Fruit fly (Drosophila melanogaster) whole organism, embryonic: Measurements from ENCODE around the gene mus302.

Experiments used
- Abd-B ChIP-seq: fragments of 200-800 bp; sonication (Bioruptor generic); optimal IDR thresholded peaks from 2 replicates; lab custom pipeline; 2018; ENCODE audit warnings: missing biosample characterization, mild to moderate bottlenecking, missing genetic modification characterization, moderate library complexity
- Adf1 ChIP-seq: fragments of 200-800 bp; sonication (Bioruptor generic); IDR thresholded peaks from 2 replicates; pipeline ENCODE4 v1.3.6; 2022; ENCODE audit warnings: missing biosample characterization, missing genetic modification characterization
- Aef1 ChIP-seq: fragments of 200-800 bp; sonication (Bioruptor generic); IDR thresholded peaks from 3 replicates; pipeline ENCODE4 v1.3.6; 2022; ENCODE audit warnings: missing biosample characterization, missing genetic modification characterization
- B-H1 ChIP-seq: fragments of 200-800 bp; sonication (Bioruptor generic); IDR thresholded peaks from 3 replicates; pipeline ENCODE4 v1.3.6; 2022; ENCODE audit warnings: missing biosample characterization, missing genetic modification characterization
- BtbVII ChIP-seq: fragments of 200-800 bp; sonication (Bioruptor generic); optimal IDR thresholded peaks from 3 replicates; lab custom pipeline; 2017; ENCODE audit warnings: missing biosample characterization, mild to moderate bottlenecking, missing genetic modification characterization
- CG11247 ChIP-seq: fragments of 200-800 bp; sonication (Bioruptor generic); IDR thresholded peaks from 2 replicates; pipeline ENCODE4 v1.3.6; 2022; ENCODE audit warnings: missing biosample characterization, missing genetic modification characterization
- CG11456 ChIP-seq: fragments of 200-800 bp; sonication (Bioruptor generic); IDR thresholded peaks from 3 replicates; pipeline ENCODE4 v1.3.6; 2022; ENCODE audit warnings: missing biosample characterization, missing genetic modification characterization
- CG11696 ChIP-seq: fragments of 200-800 bp; sonication (Bioruptor generic); IDR thresholded peaks from 2 replicates; pipeline ENCODE4 v1.3.6; 2022; ENCODE audit warnings: missing biosample characterization, missing genetic modification characterization
- CG12219 ChIP-seq: fragments of 200-800 bp; sonication (Bioruptor generic); optimal IDR thresholded peaks from 3 replicates; lab custom pipeline; 2018; ENCODE audit warnings: missing biosample characterization, mild to moderate bottlenecking, missing genetic modification characterization
- CG13123 ChIP-seq: fragments of 200-800 bp; sonication (Bioruptor generic); optimal IDR thresholded peaks from 2 replicates; lab custom pipeline; 2016; ENCODE audit warnings: missing biosample characterization, missing genetic modification characterization
- CG13296 ChIP-seq: fragments of 200-800 bp; sonication (Bioruptor generic); optimal IDR thresholded peaks from 3 replicates; lab custom pipeline; 2018; ENCODE audit warnings: missing biosample characterization, mild to moderate bottlenecking, missing genetic modification characterization
- CG13624 ChIP-seq: fragments of 200-800 bp; sonication (Bioruptor generic); optimal IDR thresholded peaks from 2 replicates; lab custom pipeline; 2016; ENCODE audit warnings: missing biosample characterization, missing genetic modification characterization
- CG13894 ChIP-seq: fragments of 200-800 bp; sonication (Bioruptor generic); optimal IDR thresholded peaks from 3 replicates; lab custom pipeline; 2018; ENCODE audit warnings: missing biosample characterization, mild to moderate bottlenecking, missing genetic modification characterization, moderate library complexity
- CG15601 ChIP-seq: fragments of 200-800 bp; sonication (Bioruptor generic); optimal IDR thresholded peaks from 3 replicates; lab custom pipeline; 2019; ENCODE audit warnings: missing biosample characterization, mild to moderate bottlenecking, missing genetic modification characterization, moderate library complexity
- CG16813 ChIP-seq: fragments of 200-800 bp; sonication (Bioruptor generic); IDR thresholded peaks from 3 replicates; pipeline ENCODE4 v1.3.6; 2022; ENCODE audit warnings: missing biosample characterization, missing genetic modification characterization; ENCODE audit not compliant: partially characterized antibody
- CG17912 ChIP-seq: fragments of 200-800 bp; sonication (Bioruptor generic); optimal IDR thresholded peaks from 2 replicates; lab custom pipeline; 2018; ENCODE audit warnings: missing biosample characterization, mild to moderate bottlenecking, missing genetic modification characterization
- CG1792 ChIP-seq: fragments of 200-800 bp; sonication (Bioruptor generic); optimal IDR thresholded peaks from 2 replicates; lab custom pipeline; 2016; ENCODE audit warnings: missing biosample characterization, missing genetic modification characterization
- CG3065 ChIP-seq: fragments of 200-800 bp; sonication (Bioruptor generic); optimal IDR thresholded peaks from 2 replicates; lab custom pipeline; 2016; ENCODE audit warnings: missing biosample characterization, missing genetic modification characterization
- CG42726 ChIP-seq: fragments of 200-800 bp; sonication (Bioruptor generic); IDR thresholded peaks from 2 replicates; pipeline ENCODE4 v1.3.6; 2022; ENCODE audit warnings: missing biosample characterization, missing genetic modification characterization; ENCODE audit not compliant: partially characterized antibody
- CG4730 ChIP-seq: fragments of 200-800 bp; sonication (Bioruptor generic); IDR thresholded peaks from 2 replicates; pipeline ENCODE4 v1.3.6; 2022; ENCODE audit warnings: missing biosample characterization, missing genetic modification characterization
- CG6272 ChIP-seq: fragments of 200-800 bp; sonication (Bioruptor generic); IDR thresholded peaks from 2 replicates; pipeline ENCODE4 v1.3.6; 2022; ENCODE audit warnings: missing biosample characterization, missing genetic modification characterization
- CG8089 ChIP-seq: fragments of 200-800 bp; sonication (Bioruptor generic); optimal IDR thresholded peaks from 3 replicates; lab custom pipeline; 2016; ENCODE audit warnings: missing biosample characterization, missing genetic modification characterization
- CG8388 ChIP-seq: fragments of 200-800 bp; sonication (Bioruptor generic); optimal IDR thresholded peaks from 2 replicates; lab custom pipeline; 2019; ENCODE audit warnings: missing biosample characterization, mild to moderate bottlenecking, missing genetic modification characterization, moderate library complexity
- CG8478 ChIP-seq: fragments of >200 bp; optimal IDR thresholded peaks from 2 replicates; lab custom pipeline; 2018
- CG8924 ChIP-seq: fragments of 200-800 bp; optimal IDR thresholded peaks from 3 replicates; lab custom pipeline; 2019; ENCODE audit warnings: missing biosample characterization, mild to moderate bottlenecking, missing genetic modification characterization, moderate library complexity
- CG9876 ChIP-seq: fragments of 200-800 bp; sonication (Bioruptor generic); optimal IDR thresholded peaks from 2 replicates; lab custom pipeline; 2016; ENCODE audit warnings: missing biosample characterization, missing genetic modification characterization
- Chrac-16 ChIP-seq: fragments of 200-800 bp; sonication (Bioruptor generic); optimal IDR thresholded peaks from 3 replicates; lab custom pipeline; 2016; ENCODE audit warnings: missing biosample characterization, missing genetic modification characterization
- D19B ChIP-seq: fragments of 200-800 bp; sonication (Bioruptor generic); optimal IDR thresholded peaks from 2 replicates; lab custom pipeline; 2017; ENCODE audit warnings: missing biosample characterization, mild to moderate bottlenecking, missing genetic modification characterization
- Dfd ChIP-seq, 2 experiments: fragments of >200 bp; optimal IDR thresholded peaks; 2 replicates each; lab custom pipeline; 2017; ENCODE audit warnings: missing biosample characterization in 2 of 2, missing genetic modification characterization in 2 of 2
- E2f1 ChIP-seq: fragments of 200-800 bp; sonication (Bioruptor generic); IDR thresholded peaks from 2 replicates; pipeline ENCODE4 v1.3.6; 2022; ENCODE audit warnings: missing biosample characterization, missing genetic modification characterization
- HmgZ ChIP-seq: fragments of 200-800 bp; sonication (Bioruptor generic); optimal IDR thresholded peaks from 2 replicates; lab custom pipeline; 2018; ENCODE audit warnings: missing biosample characterization, mild to moderate bottlenecking, missing genetic modification characterization
- Opbp ChIP-seq: fragments of 200-800 bp; sonication (Bioruptor generic); IDR thresholded peaks from 3 replicates; pipeline ENCODE4 v1.3.6; 2022; ENCODE audit warnings: missing biosample characterization, missing genetic modification characterization; ENCODE audit not compliant: partially characterized antibody
- Ptx1 ChIP-seq: fragments of 200-800 bp; sonication (Bioruptor generic); IDR thresholded peaks from 2 replicates; pipeline ENCODE4 v1.3.6; 2022; ENCODE audit warnings: missing biosample characterization, missing genetic modification characterization
- Side ChIP-seq: fragments of 200-800 bp; sonication (Bioruptor generic); optimal IDR thresholded peaks from 2 replicates; lab custom pipeline; 2016; ENCODE audit warnings: missing biosample characterization, missing genetic modification characterization
- ato ChIP-seq: fragments of 200-800 bp; sonication (Bioruptor generic); IDR thresholded peaks from 2 replicates; pipeline ENCODE4 v1.3.6; 2022; ENCODE audit warnings: missing biosample characterization, missing genetic modification characterization; ENCODE audit not compliant: partially characterized antibody
- bigmax ChIP-seq: fragments of 200-800 bp; sonication (Bioruptor generic); optimal IDR thresholded peaks from 2 replicates; lab custom pipeline; 2018; ENCODE audit warnings: missing biosample characterization, mild to moderate bottlenecking, missing genetic modification characterization
- br ChIP-seq: fragments of >200 bp; optimal IDR thresholded peaks from 2 replicates; lab custom pipeline; 2017
- grn ChIP-seq: fragments of 200-800 bp; sonication (Bioruptor generic); optimal IDR thresholded peaks from 3 replicates; lab custom pipeline; 2017; ENCODE audit warnings: missing biosample characterization, missing genetic modification characterization
- gsb-n ChIP-seq: fragments of 200-800 bp; sonication (Bioruptor generic); optimal IDR thresholded peaks from 3 replicates; lab custom pipeline; 2018; ENCODE audit warnings: missing biosample characterization, mild to moderate bottlenecking, missing genetic modification characterization
- insv ChIP-seq, 2 experiments: fragments of 200-800 bp; sonication (Bioruptor generic); optimal IDR thresholded peaks; 3 replicates each; lab custom pipeline; 2016 to 2018; ENCODE audit warnings: missing biosample characterization in 2 of 2, missing genetic modification characterization in 2 of 2
- inv ChIP-seq: fragments of 200-800 bp; sonication (Bioruptor generic); IDR thresholded peaks from 2 replicates; pipeline ENCODE4 v1.3.6; 2022; ENCODE audit warnings: missing biosample characterization, missing genetic modification characterization; ENCODE audit not compliant: partially characterized antibody
- jumu ChIP-seq: fragments of 200-800 bp; sonication (Bioruptor generic); optimal IDR thresholded peaks from 3 replicates; lab custom pipeline; 2016; ENCODE audit warnings: missing biosample characterization, missing genetic modification characterization
- lola ChIP-seq, 3 experiments: fragments of >200 bp in 2 of 3; fragments of 200-800 bp in 1 of 3; sonication (Bioruptor generic) in 1 of 3; optimal IDR thresholded peaks; 2 replicates each; lab custom pipeline; 2017 to 2019; ENCODE audit warnings: missing biosample characterization in 3 of 3, missing genetic modification characterization in 3 of 3, mild to moderate bottlenecking in 1 of 3, moderate library complexity in 1 of 3
- onecut ChIP-seq: fragments of 200-800 bp; sonication (Bioruptor generic); IDR thresholded peaks from 2 replicates; pipeline ENCODE4 v1.3.6; 2022; ENCODE audit warnings: missing biosample characterization, missing genetic modification characterization
- otp ChIP-seq: fragments of 200-800 bp; sonication (Bioruptor generic); IDR thresholded peaks from 3 replicates; pipeline ENCODE4, ENCODE4 v1.3.6; 2022; ENCODE audit warnings: missing biosample characterization, missing genetic modification characterization
- pzg ChIP-seq: fragments of 200-800 bp; sonication (Bioruptor generic); optimal IDR thresholded peaks from 3 replicates; lab custom pipeline; 2018; ENCODE audit warnings: missing biosample characterization, mild to moderate bottlenecking, missing genetic modification characterization, moderate library complexity
- ro ChIP-seq: fragments of 200-800 bp; sonication (Bioruptor generic); IDR thresholded peaks from 2 replicates; pipeline ENCODE4 v1.3.6; 2022; ENCODE audit warnings: missing biosample characterization, missing genetic modification characterization
- schlank ChIP-seq: fragments of 200-800 bp; sonication (Bioruptor generic); optimal IDR thresholded peaks from 2 replicates; lab custom pipeline; 2018; ENCODE audit warnings: missing biosample characterization, mild to moderate bottlenecking, missing genetic modification characterization
- sd ChIP-seq: fragments of 200-800 bp; sonication (Bioruptor generic); optimal IDR thresholded peaks from 3 replicates; lab custom pipeline; 2018; ENCODE audit warnings: missing biosample characterization, mild to moderate bottlenecking, missing genetic modification characterization, moderate library complexity
- tup ChIP-seq: fragments of 200-800 bp; sonication (Bioruptor generic); optimal IDR thresholded peaks from 2 replicates; lab custom pipeline; 2016; ENCODE audit warnings: missing biosample characterization, mild to moderate bottlenecking, missing genetic modification characterization, moderate library complexity
- yki ChIP-seq: fragments of >200 bp; optimal IDR thresholded peaks from 3 replicates; lab custom pipeline; 2018

The mus302 gene

DNA sequence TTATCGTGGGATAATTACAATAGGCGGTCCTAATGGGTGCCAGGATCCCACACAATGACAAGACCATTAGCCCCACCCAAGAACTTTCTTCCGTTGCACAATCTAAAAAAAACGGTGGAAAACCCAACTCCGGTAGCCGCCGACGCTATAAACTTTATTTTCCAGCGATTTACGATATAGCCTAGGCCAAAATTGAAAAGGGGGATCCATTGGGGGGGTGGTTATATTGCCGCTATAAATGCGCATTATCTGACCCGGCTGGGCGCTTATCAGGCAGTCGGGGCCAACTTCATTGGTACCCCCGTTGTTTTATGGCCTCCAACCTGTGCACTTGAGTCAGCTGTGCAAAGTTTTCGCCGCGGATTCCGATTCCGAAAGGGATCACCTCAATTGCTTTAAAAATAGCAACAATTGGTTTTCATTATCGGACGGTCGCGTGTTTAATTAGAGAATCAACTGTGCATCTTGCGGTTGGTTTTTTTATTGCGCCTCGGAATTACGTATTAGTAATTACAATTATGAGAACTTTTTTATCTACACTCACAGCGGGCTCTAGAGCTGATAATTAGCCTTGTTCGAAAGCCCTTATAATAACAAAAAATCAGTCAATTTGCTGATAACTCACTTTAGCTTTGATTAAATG is 24.3 kb upstream of the mus302 start (continued):
- TF ChIP-seq otp: no peak
- TF ChIP-seq B-H1 (GFP tag; lab: Robert Waterston, UW): no peak; the same call in 2 of the 3 replicates
- TF ChIP-seq E2f1: no peak
- TF ChIP-seq CG17912 (GFP tag; lab: Kevin White, UChicago): no peak
- TF ChIP-seq br (lab: Kevin White, UChicago): no peak
- no peak for TF ChIP-seq CG42726 (GFP tag; lab: Robert Waterston, UW)
- TF ChIP-seq gsb-n (tag; lab: Kevin White, UChicago): no peak
- TF ChIP-seq Side (GFP tag; lab: Kevin White, UChicago): no peak
- no peak for TF ChIP-seq yki (lab: Kevin White, UChicago)
- 0 out of 2 replicates have a peak, but pooled peaks have one; percentile 28 for TF ChIP-seq CG11247 (GFP tag; lab: Robert Waterston, UW)
- no peak for TF ChIP-seq bigmax
- no peak for TF ChIP-seq inv
- TF ChIP-seq CG9876: no peak
- TF ChIP-seq CG13123 (GFP tag; lab: Kevin White, UChicago): no peak
- TF ChIP-seq Chrac-16: no peak
- no peak for TF ChIP-seq CG3065
- peak; percentile 36 for TF ChIP-seq HmgZ (tag; lab: Kevin White, UChicago)
- TF ChIP-seq Adf1 (GFP tag; lab: Robert Waterston, UW): no peak
- no peak for TF ChIP-seq CG1792
- no peak for TF ChIP-seq ato (GFP tag; lab: Robert Waterston, UW)
- no peak for TF ChIP-seq CG8089 (GFP tag; lab: Kevin White, UChicago)
- no peak for TF ChIP-seq CG13624 (GFP tag; lab: Kevin White, UChicago)
- TF ChIP-seq Ptx1 (GFP tag; lab: Robert Waterston, UW): no peak
- TF ChIP-seq CG6272 (GFP tag; lab: Robert Waterston, UW): no peak
- TF ChIP-seq CG15601 (tag; lab: Kevin White, UChicago): no peak
- TF ChIP-seq D19B (GFP tag; lab: Kevin White, UChicago): no peak
- TF ChIP-seq lola (GFP tag; optimal IDR thresholded peaks at IDR 0.05; lab: Kevin White, UChicago): no peak
- no peak for TF ChIP-seq Opbp (GFP tag; lab: Robert Waterston, UW)
- TF ChIP-seq onecut (GFP tag; lab: Robert Waterston, UW): peak; percentile 48
- TF ChIP-seq jumu (GFP tag; lab: Kevin White, UChicago): no peak
- TF ChIP-seq CG8388 (GFP tag; lab: Kevin White, UChicago): peak; percentile 32
- peak; percentile 76 for TF ChIP-seq CG13296
- no peak for TF ChIP-seq CG16813 (GFP tag; lab: Robert Waterston, UW)
- no peak for TF ChIP-seq Abd-B (GFP tag; lab: Kevin White, UChicago)
- TF ChIP-seq CG8478 (lab: Kevin White, UChicago): no peak
- no peak for TF ChIP-seq tup (GFP tag; lab: Kevin White, UChicago)
- peak; percentile 47; the same call in 1 of the 2 replicates for TF ChIP-seq CG11696 (GFP tag; lab: Robert Waterston, UW)
- peak; percentile 76 for TF ChIP-seq CG13894 (tag; lab: Kevin White, UChicago)
- peak; percentile 27 for TF ChIP-seq grn
- TF ChIP-seq CG4730: no peak
- TF ChIP-seq CG11456 (GFP tag; lab: Robert Waterston, UW): 0 out of 3 replicates have a peak, but pooled peaks have one; percentile 46
- TF ChIP-seq Dfd (GFP tag; optimal IDR thresholded peaks at IDR 0.05; lab: Kevin White, UChicago): no peak
- peak; percentile 72 for TF ChIP-seq BtbVII (GFP tag; lab: Kevin White, UChicago)
- no peak for TF ChIP-seq insv (GFP tag; optimal IDR thresholded peaks at IDR 0.05; lab: Kevin White, UChicago)
- TF ChIP-seq CG12219 (GFP tag; lab: Kevin White, UChicago): no peak
- no peak for TF ChIP-seq Aef1 (GFP tag; lab: Robert Waterston, UW)
- no peak for TF ChIP-seq pzg (GFP tag; lab: Kevin White, UChicago)
- no peak for TF ChIP-seq CG8924
- TF ChIP-seq ro (GFP tag; lab: Robert Waterston, UW): no peak
- peak; percentile 66 for TF ChIP-seq schlank (tag; lab: Kevin White, UChicago)
- peak; percentile 43 for TF ChIP-seq sd (tag; lab: Kevin White, UChicago)
